Worm (Caenorhabditis elegans) whole organism, midembryonic: ENCODE measurements around the gene F49H12.7.

Experiments
- T22C8.4 ChIP-seq: fragments of 200-800 bp; sonication (Bioruptor generic); IDR thresholded peaks from 2 replicates; pipeline ENCODE4 v1.3.6; 2022; ENCODE audit warnings: missing genetic modification characterization, missing compliant biosample characterization
- cog-1 ChIP-seq: sonication (generic microtip); optimal IDR thresholded peaks from 2 replicates; lab custom pipeline; 2016; ENCODE audit warnings: missing genetic modification characterization, missing compliant biosample characterization
- flt-1 ChIP-seq: fragments of 200-800 bp; sonication (Bioruptor generic); IDR thresholded peaks from 2 replicates; pipeline ENCODE4 v1.3.6; 2022; ENCODE audit warnings: missing genetic modification characterization, missing compliant biosample characterization
- klf-2 ChIP-seq: fragments of 200-800 bp; sonication (Bioruptor generic); conservative IDR thresholded peaks from 2 replicates; pipeline ENCODE4 v1.3.6; 2022; ENCODE audit warnings: missing genetic modification reagents, missing genetic modification characterization, missing compliant biosample characterization
- med-1 ChIP-seq: sonication (generic microtip); optimal IDR thresholded peaks from 2 replicates; lab custom pipeline; 2017; ENCODE audit warnings: missing genetic modification characterization, mild to moderate bottlenecking, missing compliant biosample characterization, antibody characterized with exemption, missing genetic modification reagents; ENCODE audit not compliant: insufficient read depth
- ref-1 ChIP-seq: fragments of 200-800 bp; sonication (Bioruptor generic); conservative IDR thresholded peaks from 2 replicates; pipeline ENCODE4 v1.3.6; 2022; ENCODE audit warnings: missing genetic modification reagents, missing genetic modification characterization, missing compliant biosample characterization
- tab-1 ChIP-seq: fragments of 200-800 bp; sonication (Bioruptor generic); IDR thresholded peaks from 2 replicates; pipeline ENCODE4 v1.3.6; 2022; ENCODE audit warnings: missing genetic modification characterization, missing compliant biosample characterization
- ztf-23 ChIP-seq: fragments of 200-800 bp; sonication (Bioruptor generic); IDR thresholded peaks from 2 replicates; pipeline ENCODE4 v1.3.6; 2022; ENCODE audit warnings: missing genetic modification reagents, missing genetic modification characterization, missing compliant biosample characterization
- ztf-29 ChIP-seq: fragments of 200-800 bp; sonication (Bioruptor generic); IDR thresholded peaks from 2 replicates; pipeline ENCODE4 v1.3.6; 2022; ENCODE audit warnings: missing genetic modification reagents, missing genetic modification characterization, missing compliant biosample characterization

ce11 chrX:2089434-2089833 is 24.6 kb downstream of the F49H12.7 start, which contains the start of gene lsy-2:
- TF ChIP-seq cog-1: no peak
- TF ChIP-seq flt-1 (GFP tag; lab: Robert Waterston, UW): no peak
- no peak for TF ChIP-seq med-1 (GFP tag; lab: Kevin White, UChicago)
- TF ChIP-seq ztf-29 (GFP tag; lab: Robert Waterston, UW): 0 out of 2 replicates have a peak, but pooled peaks have one; percentile 17
- TF ChIP-seq T22C8.4: no peak
- no peak for TF ChIP-seq klf-2 (GFP tag; lab: Robert Waterston, UW)
- no peak for TF ChIP-seq ref-1 (GFP tag; lab: Robert Waterston, UW)
- no peak for TF ChIP-seq tab-1 (GFP tag; lab: Robert Waterston, UW)
- TF ChIP-seq ztf-23: 0 out of 2 replicates have a peak, but pooled peaks have one; percentile 19
